Fruit fly (Drosophila melanogaster): ENCODE results near the gene spz4.
A peak's percentile ranks its signal among the peaks of the same experiment; 100 is the strongest.

Gene spz4

DNA sequence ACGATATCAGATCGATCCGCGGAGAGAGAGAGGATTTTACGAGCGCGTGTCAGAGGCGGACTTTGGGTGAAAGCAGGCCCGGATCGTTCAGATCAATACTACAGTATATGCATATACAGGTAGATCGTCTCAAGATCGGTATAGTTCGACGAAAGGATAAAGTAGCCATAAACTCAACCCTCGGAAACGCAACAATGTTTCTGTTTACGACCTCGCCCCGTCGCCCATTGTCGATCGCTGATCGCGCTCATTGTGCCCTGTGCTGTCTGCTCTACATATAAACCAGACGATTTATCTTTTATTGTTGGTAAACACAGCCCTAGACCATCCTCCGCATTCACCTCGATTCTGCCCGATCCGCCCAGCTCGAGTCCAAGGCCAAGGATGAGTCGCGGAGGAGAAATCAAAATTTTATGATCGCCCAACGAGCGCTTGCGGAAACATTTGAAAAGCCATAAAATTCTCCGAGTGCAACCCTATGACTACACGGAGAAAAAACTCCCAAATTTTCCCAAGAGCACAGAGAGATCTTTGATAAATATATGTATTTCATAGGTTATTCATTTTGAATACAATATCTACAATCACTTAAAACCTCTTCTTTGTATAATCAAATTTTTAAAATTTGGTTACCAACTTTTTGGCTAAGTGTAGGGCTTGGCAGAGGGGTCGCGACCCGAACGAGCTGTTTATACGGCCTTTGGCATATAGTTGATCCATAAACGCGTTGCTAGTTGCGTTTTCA is 48.7 kb upstream of the spz4 start (continued):
- TF ChIP-seq pita (GFP tag; optimal IDR thresholded peaks at IDR 0.05), result no peak
- TF ChIP-seq Oli (tag; optimal IDR thresholded peaks at IDR 0.05), result peak; percentile 55
- peak; percentile 57 for TF ChIP-seq jumu (GFP tag; optimal IDR thresholded peaks at IDR 0.05)
- no peak for TF ChIP-seq CG17186 (GFP tag; optimal IDR thresholded peaks at IDR 0.05)
- TF ChIP-seq NC2α (GFP tag; optimal IDR thresholded peaks at IDR 0.05), result peak; percentile 41
- no peak for TF ChIP-seq HmgZ (tag; optimal IDR thresholded peaks at IDR 0.05)
- no peak for TF ChIP-seq unc-4 (GFP tag; IDR thresholded peaks at IDR 0.05; ENCODE audit: partially characterized antibody)
- no peak for TF ChIP-seq CG42726 (GFP tag; IDR thresholded peaks at IDR 0.05; ENCODE audit: partially characterized antibody)
- TF ChIP-seq ara (GFP tag; IDR thresholded peaks at IDR 0.05), result peak; percentile 71
- TF ChIP-seq E2f2 (GFP tag; IDR thresholded peaks at IDR 0.05), result 0 out of 2 replicates have a peak, but pooled peaks have one; percentile 9
- no peak for TF ChIP-seq Bteb2 (GFP tag; optimal IDR thresholded peaks at IDR 0.05)
- TF ChIP-seq CG12769 (tag; optimal IDR thresholded peaks at IDR 0.05), result no peak
- peak; percentile 12 for TF ChIP-seq Dad (GFP tag; optimal IDR thresholded peaks at IDR 0.05)
- TF ChIP-seq bbx (GFP tag; IDR thresholded peaks at IDR 0.05; ENCODE audit: partially characterized antibody), result no peak
- TF ChIP-seq nau (GFP tag; optimal IDR thresholded peaks at IDR 0.05), result no peak
- no peak for TF ChIP-seq BEAF-32 (GFP tag; optimal IDR thresholded peaks at IDR 0.05)
- TF ChIP-seq jigr1 (GFP tag; IDR thresholded peaks at IDR 0.05), result no peak
- no peak for TF ChIP-seq CG14014 (GFP tag; IDR thresholded peaks at IDR 0.05)
- TF ChIP-seq en (GFP tag; optimal IDR thresholded peaks at IDR 0.05), result no peak
- peak; percentile 41 for TF ChIP-seq Spps (tag; optimal IDR thresholded peaks at IDR 0.05)
- no peak for TF ChIP-seq Deaf1 (tag; optimal IDR thresholded peaks at IDR 0.05)
- TF ChIP-seq eve (GFP tag; optimal IDR thresholded peaks at IDR 0.05), result no peak
- peak; percentile 51 for TF ChIP-seq CG1602 (GFP tag; optimal IDR thresholded peaks at IDR 0.05)
- TF ChIP-seq dimm (GFP tag; IDR thresholded peaks at IDR 0.05), result no peak
- TF ChIP-seq CG5245 (GFP tag; optimal IDR thresholded peaks at IDR 0.05), result peak; percentile 23
- TF ChIP-seq CG15073 (GFP tag; optimal IDR thresholded peaks at IDR 0.05), result no peak
- peak; percentile 75 for TF ChIP-seq CG4404 (GFP tag; IDR thresholded peaks at IDR 0.05)
- TF ChIP-seq CG1233 (GFP tag; optimal IDR thresholded peaks at IDR 0.05), result peak; percentile 38
- peak; percentile 88 for TF ChIP-seq CG7271 (tag; optimal IDR thresholded peaks at IDR 0.05)
- peak; percentile 16 for TF ChIP-seq Sox100B (GFP tag; optimal IDR thresholded peaks at IDR 0.05)
- TF ChIP-seq peb (GFP tag; IDR thresholded peaks at IDR 0.05), result no peak
- no peak for TF ChIP-seq tx (GFP tag; optimal IDR thresholded peaks at IDR 0.05)
- no peak for TF ChIP-seq CG32532 (GFP tag; IDR thresholded peaks at IDR 0.05)
- TF ChIP-seq scrt (GFP tag; optimal IDR thresholded peaks at IDR 0.05), result no peak
- peak; percentile 52 for TF ChIP-seq CG1024 (GFP tag; IDR thresholded peaks at IDR 0.05)
- TF ChIP-seq Opbp (GFP tag; IDR thresholded peaks at IDR 0.05; ENCODE audit: partially characterized antibody), result no peak
- TF ChIP-seq CG11456 (GFP tag; IDR thresholded peaks at IDR 0.05), result no peak
- TF ChIP-seq Med (GFP tag), result peak; percentile 83
- no peak for TF ChIP-seq CG4707 (GFP tag; optimal IDR thresholded peaks at IDR 0.05)
- TF ChIP-seq CG15696 (tag; optimal IDR thresholded peaks at IDR 0.05), result peak; percentile 88
- 0 out of 3 replicates have a peak, but pooled peaks have one; percentile 39 for TF ChIP-seq CG2199 (GFP tag; IDR thresholded peaks at IDR 0.05)
- TF ChIP-seq Six4 (GFP tag; optimal IDR thresholded peaks at IDR 0.05), result peak; percentile 40
- TF ChIP-seq nerfin-2 (GFP tag; IDR thresholded peaks at IDR 0.05; ENCODE audit: partially characterized antibody), result no peak
- no peak for TF ChIP-seq br (optimal IDR thresholded peaks at IDR 0.05)
- TF ChIP-seq Ets97D (GFP tag; optimal IDR thresholded peaks at IDR 0.05), result no peak
- peak; percentile 27 for TF ChIP-seq Side (GFP tag; optimal IDR thresholded peaks at IDR 0.05)
- TF ChIP-seq CG10431 (GFP tag; optimal IDR thresholded peaks at IDR 0.05), result no peak
- TF ChIP-seq Nf-YA (GFP tag; IDR thresholded peaks at IDR 0.05), result no peak
- peak; percentile 41; the same call in 2 of the 3 replicates for TF ChIP-seq croc (GFP tag; conservative IDR thresholded peaks at IDR 0.05)
- TF ChIP-seq CG3065 (GFP tag; optimal IDR thresholded peaks at IDR 0.05), result peak; percentile 15
